Worm (Caenorhabditis elegans) whole organism, L4 larva: ENCODE measurements around the gene gst-24.

Experiments
- ZK546.5 ChIP-seq, 2 experiments: sonication (generic microtip); optimal IDR thresholded peaks; 2 replicates each; lab custom pipeline; 2017; ENCODE audit warnings: missing biosample characterization in 2 of 2, missing genetic modification characterization in 2 of 2
- ces-1 ChIP-seq: fragments of 150-350 bp; sonication (generic microtip); optimal IDR thresholded peaks from 4 replicates; lab custom pipeline; 2014; ENCODE audit warnings: missing biosample characterization, missing genetic modification reagents, missing genetic modification characterization
- fos-1 ChIP-seq: fragments of 150-350 bp; optimal IDR thresholded peaks from 2 replicates; lab custom pipeline; 2014; ENCODE audit warnings: missing biosample characterization, missing genetic modification characterization
- madf-5 ChIP-seq, 2 experiments: fragments of 200-800 bp; sonication (Bioruptor generic); IDR thresholded peaks; 2 replicates each; pipeline ENCODE4 v1.3.6; 2022; ENCODE audit warnings: missing compliant biosample characterization in 2 of 2, missing genetic modification characterization in 2 of 2
- nhr-77 ChIP-seq: fragments of 150-350 bp; optimal IDR thresholded peaks from 2 replicates; lab custom pipeline; 2014; ENCODE audit warnings: missing biosample characterization, missing genetic modification characterization
- zip-11 ChIP-seq: fragments of 200-800 bp; sonication (Bioruptor generic); IDR thresholded peaks from 2 replicates; pipeline ENCODE4 v1.3.6; 2022; ENCODE audit warnings: missing genetic modification characterization, missing compliant biosample characterization

ce11 chrII:13567871-13568270 is 43.3 kb downstream of the gst-24 start, which contains the start of gene Y48E1B.3:
- TF ChIP-seq fos-1, result no peak
- no peak for TF ChIP-seq ZK546.5 (tag; optimal IDR thresholded peaks at IDR 0.05; lab: Kevin White, UChicago)
- no peak for TF ChIP-seq zip-11 (GFP tag; lab: Robert Waterston, UW)
- no peak for TF ChIP-seq nhr-77 (tag; lab: Kevin White, UChicago)
- TF ChIP-seq madf-5 (GFP tag; IDR thresholded peaks at IDR 0.05; lab: Robert Waterston, UW), result no peak
- no peak for TF ChIP-seq ces-1 (GFP tag; lab: Kevin White, UChicago)
